Worm (Caenorhabditis elegans): Measurements from ENCODE around the gene cif-1.
A peak's percentile ranks its signal among the peaks of the same experiment; 100 is the strongest.

Gene cif-1

DNA sequence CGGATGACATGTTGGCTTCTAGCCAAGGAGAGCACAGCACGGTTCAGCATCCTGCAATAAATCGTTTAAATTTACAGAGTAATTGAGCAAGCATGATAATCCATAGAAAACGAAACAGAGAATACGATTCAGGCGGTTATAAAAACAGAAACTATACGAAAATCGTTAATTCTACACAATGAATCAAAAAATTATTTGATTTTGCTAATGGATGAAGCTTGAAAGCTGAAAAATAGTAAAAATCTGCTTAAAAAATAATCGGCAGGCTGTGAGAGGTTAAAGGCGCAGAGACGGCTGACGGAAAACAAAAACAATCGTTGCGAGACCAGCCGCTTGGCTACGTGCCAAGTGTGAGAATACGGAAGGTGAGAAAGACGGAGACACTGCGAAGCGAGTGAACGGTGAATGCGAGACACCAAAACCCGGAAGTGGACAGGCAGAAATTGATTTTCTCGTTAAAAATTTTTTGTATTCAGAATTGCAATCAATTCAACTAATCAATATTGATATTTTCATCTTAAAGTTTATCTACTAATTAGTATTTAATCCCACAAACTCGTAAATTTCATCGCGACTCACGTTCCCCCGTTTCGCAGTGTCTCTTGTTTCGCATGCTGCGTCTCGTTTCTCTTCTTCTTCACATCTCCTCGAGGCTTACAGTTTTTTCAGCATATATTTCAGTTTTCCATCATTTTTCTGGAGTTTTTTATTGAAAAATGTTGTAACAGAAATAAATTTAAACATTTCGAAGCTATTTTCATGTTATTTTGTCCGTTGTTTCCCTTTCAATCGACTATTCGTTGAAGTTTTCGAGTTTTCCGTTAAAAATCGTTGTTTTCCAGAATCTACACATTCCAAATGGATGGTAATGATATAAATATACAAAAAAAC is 50.2 kb downstream of the cif-1 start, which contains the start of the genes F29B9.11 and jmjd-1.2:
Gene F29B9.11 (minus strand): TSS at position 51 of the 891 bp plus-strand sequence.
Gene jmjd-1.2 (plus strand): TSS at position 841 of the 891 bp plus-strand sequence.
- TF ChIP-seq sma-9 (GFP tag; optimal IDR thresholded peaks at IDR 0.05) = peak; percentile 88
- TF ChIP-seq sma-9 (tag; optimal IDR thresholded peaks at IDR 0.05) = no peak
- no peak for TF ChIP-seq elt-3 (tag; optimal IDR thresholded peaks at IDR 0.05)
- peak; percentile 78 for TF ChIP-seq egl-27 (tag; optimal IDR thresholded peaks at IDR 0.05)
- peak; percentile 73 for TF ChIP-seq nhr-237 (tag; optimal IDR thresholded peaks at IDR 0.05)
- TF ChIP-seq elt-1 (tag; optimal IDR thresholded peaks at IDR 0.05) = no peak
- TF ChIP-seq skn-1 (tag; optimal IDR thresholded peaks at IDR 0.05) = no peak
- TF ChIP-seq mbf-1 (tag; optimal IDR thresholded peaks at IDR 0.05) = peak; percentile 2
- peak; percentile 75 for TF ChIP-seq blmp-1 (tag; optimal IDR thresholded peaks at IDR 0.05; ENCODE audit: insufficient read depth)
- TF ChIP-seq mdl-1 (tag; optimal IDR thresholded peaks at IDR 0.05) = peak in 1 of 2 experiments; percentile 51
- peak; percentile 79 for TF ChIP-seq gmeb-1 (tag; optimal IDR thresholded peaks at IDR 0.05)
- TF ChIP-seq nhr-12 (tag; optimal IDR thresholded peaks at IDR 0.05) = no peak
- no peak for TF ChIP-seq nhr-23 (tag; optimal IDR thresholded peaks at IDR 0.05)
- TF ChIP-seq lin-13 (GFP tag; optimal IDR thresholded peaks at IDR 0.05) = peak; percentile 93
- peak; percentile 91 for TF ChIP-seq lin-11 (tag; optimal IDR thresholded peaks at IDR 0.05)
- peak; percentile 76 for TF ChIP-seq ztf-4 (tag; optimal IDR thresholded peaks at IDR 0.05)
- TF ChIP-seq Y55F3AM.14 (GFP tag; optimal IDR thresholded peaks at IDR 0.05) = peak; percentile 74
- TF ChIP-seq mab-5 (tag; optimal IDR thresholded peaks at IDR 0.05) = peak; percentile 82
- TF ChIP-seq ceh-16 (tag; optimal IDR thresholded peaks at IDR 0.05) = peak; percentile 54
- no peak for TF ChIP-seq peb-1 (tag; optimal IDR thresholded peaks at IDR 0.05)
- no peak for TF ChIP-seq lin-39 (tag; optimal IDR thresholded peaks at IDR 0.05)
- TF ChIP-seq dmd-4 (tag; optimal IDR thresholded peaks at IDR 0.05) = no peak
- TF ChIP-seq R02D3.7 (tag; optimal IDR thresholded peaks at IDR 0.05) = peak; percentile 47
- peak; percentile 95 for TF ChIP-seq crh-2 (tag; optimal IDR thresholded peaks at IDR 0.05)
- peak; percentile 93 for TF ChIP-seq sem-4 (tag; optimal IDR thresholded peaks at IDR 0.05)
- peak; percentile 87 to 95 for TF ChIP-seq lsy-2 (tag; optimal IDR thresholded peaks at IDR 0.05)
- TF ChIP-seq ztf-11 (tag; optimal IDR thresholded peaks at IDR 0.05) = no peak
- TF ChIP-seq ztf-1 (GFP tag; conservative IDR thresholded peaks at IDR 0.05) = no peak
- TF ChIP-seq unc-39 (tag; optimal IDR thresholded peaks at IDR 0.05) = no peak
- no peak for TF ChIP-seq ama-1 (optimal IDR thresholded peaks at IDR 0.05)
- TF ChIP-seq nhr-25 (tag; optimal IDR thresholded peaks at IDR 0.05) = peak; percentile 88
- TF ChIP-seq snpc-4 (tag; optimal IDR thresholded peaks at IDR 0.05) = peak; percentile 78
- TF ChIP-seq sma-3 (GFP tag; optimal IDR thresholded peaks at IDR 0.05) = peak; percentile 98
- TF ChIP-seq unc-62 (GFP tag; optimal IDR thresholded peaks at IDR 0.05) = peak; percentile 10
- peak; percentile 89 for TF ChIP-seq nhr-21 (tag; optimal IDR thresholded peaks at IDR 0.05)
- peak; percentile 84 for TF ChIP-seq nhr-129 (tag; optimal IDR thresholded peaks at IDR 0.05)
- peak; percentile 72 for TF ChIP-seq fos-1 (tag; optimal IDR thresholded peaks at IDR 0.05)
- TF ChIP-seq nhr-10 (tag; optimal IDR thresholded peaks at IDR 0.05) = peak; percentile 30
- TF ChIP-seq alr-1 (tag; optimal IDR thresholded peaks at IDR 0.05) = no peak
- no peak for TF ChIP-seq nhr-11 (tag; optimal IDR thresholded peaks at IDR 0.05)
- peak; percentile 72 for TF ChIP-seq ZK546.5 (tag; optimal IDR thresholded peaks at IDR 0.05)
- TF ChIP-seq zag-1 (tag; optimal IDR thresholded peaks at IDR 0.05) = peak; percentile 68
- peak; percentile 89 for TF ChIP-seq unc-55 (GFP tag; optimal IDR thresholded peaks at IDR 0.05)
- TF ChIP-seq ceh-82 (tag; optimal IDR thresholded peaks at IDR 0.05) = no peak
- no peak for TF ChIP-seq aly-2 (tag; optimal IDR thresholded peaks at IDR 0.05)
- TF ChIP-seq F13H6.1 (tag; optimal IDR thresholded peaks at IDR 0.05) = peak; percentile 92
- TF ChIP-seq nhr-77 (tag; optimal IDR thresholded peaks at IDR 0.05) = peak; percentile 39
- peak; percentile 55 for TF ChIP-seq nhr-6 (tag; optimal IDR thresholded peaks at IDR 0.05)
- TF ChIP-seq C34F6.9 (tag; optimal IDR thresholded peaks at IDR 0.05) = peak; percentile 97

Measured in whole organism, L2 larva.